Worm (Caenorhabditis elegans) whole organism, L2 larva: ENCODE measurements around the gene ubh-2.

ENCODE experiments used
- C34F6.9 ChIP-seq: fragments of 150-350 bp; optimal IDR thresholded peaks from 2 replicates; lab custom pipeline; 2014; ENCODE audit warnings: missing biosample characterization, missing genetic modification characterization
- F13H6.1 ChIP-seq: sonication (generic microtip); optimal IDR thresholded peaks from 2 replicates; lab custom pipeline; 2016; ENCODE audit warnings: missing genetic modification characterization, missing compliant biosample characterization
- R02D3.7 ChIP-seq: fragments of 150-350 bp; optimal IDR thresholded peaks from 2 replicates; lab custom pipeline; 2014; ENCODE audit warnings: missing biosample characterization, missing genetic modification characterization
- Y55F3AM.14 ChIP-seq: fragments of 200-800 bp; sonication (Bioruptor generic); optimal IDR thresholded peaks from 2 replicates; lab custom pipeline; 2018; ENCODE audit warnings: mild to moderate bottlenecking, missing genetic modification characterization, missing compliant biosample characterization
- alr-1 ChIP-seq: fragments of 150-350 bp; optimal IDR thresholded peaks from 2 replicates; lab custom pipeline; 2014; ENCODE audit warnings: missing biosample characterization, missing genetic modification characterization
- aly-2 ChIP-seq: fragments of 150-350 bp; optimal IDR thresholded peaks from 2 replicates; lab custom pipeline; 2014; ENCODE audit warnings: missing biosample characterization, missing genetic modification characterization
- blmp-1 ChIP-seq: sonication (generic microtip); optimal IDR thresholded peaks from 2 replicates; lab custom pipeline; 2017; ENCODE audit warnings: missing genetic modification characterization, mild to moderate bottlenecking, missing compliant biosample characterization, antibody characterized with exemption, moderate library complexity; ENCODE audit not compliant: insufficient read depth
- ceh-16 ChIP-seq: fragments of 150-350 bp; optimal IDR thresholded peaks from 2 replicates; lab custom pipeline; 2014; ENCODE audit warnings: missing biosample characterization, missing genetic modification characterization
- crh-2 ChIP-seq: sonication (generic microtip); optimal IDR thresholded peaks from 2 replicates; lab custom pipeline; 2017; ENCODE audit warnings: missing biosample characterization, missing genetic modification characterization
- dmd-4 ChIP-seq: sonication (generic microtip); optimal IDR thresholded peaks from 2 replicates; lab custom pipeline; 2017; ENCODE audit warnings: missing biosample characterization, missing genetic modification characterization
- egl-27 ChIP-seq: sonication (generic microtip); optimal IDR thresholded peaks from 3 replicates; lab custom pipeline; 2017; ENCODE audit warnings: missing biosample characterization, missing genetic modification reagents, missing genetic modification characterization
- elt-3 ChIP-seq: sonication (generic microtip); optimal IDR thresholded peaks from 2 replicates; lab custom pipeline; 2017; ENCODE audit warnings: missing biosample characterization, missing genetic modification characterization
- fos-1 ChIP-seq: fragments of 150-350 bp; optimal IDR thresholded peaks from 2 replicates; lab custom pipeline; 2014; ENCODE audit warnings: missing biosample characterization, missing genetic modification characterization
- gmeb-1 ChIP-seq: fragments of 150-350 bp; optimal IDR thresholded peaks from 2 replicates; lab custom pipeline; 2014; ENCODE audit warnings: missing biosample characterization, missing genetic modification characterization
- lin-11 ChIP-seq: fragments of 150-350 bp; sonication (generic microtip); optimal IDR thresholded peaks from 2 replicates; lab custom pipeline; 2014; ENCODE audit warnings: missing biosample characterization, missing genetic modification characterization, inconsistent platforms, mixed read lengths
- lin-13 ChIP-seq: fragments of 150-350 bp; optimal IDR thresholded peaks from 2 replicates; lab custom pipeline; 2014; ENCODE audit warnings: missing biosample characterization, missing genetic modification reagents, missing genetic modification characterization
- lin-39 ChIP-seq: fragments of 150-350 bp; optimal IDR thresholded peaks from 2 replicates; lab custom pipeline; 2014; ENCODE audit warnings: missing biosample characterization, missing genetic modification reagents, missing genetic modification characterization
- mab-5 ChIP-seq: fragments of 150-350 bp; optimal IDR thresholded peaks from 2 replicates; lab custom pipeline; 2014; ENCODE audit warnings: missing biosample characterization, missing genetic modification characterization
- mbf-1 ChIP-seq: sonication (generic microtip); optimal IDR thresholded peaks from 2 replicates; lab custom pipeline; 2017; ENCODE audit warnings: missing biosample characterization, missing genetic modification characterization
- nhr-12 ChIP-seq: fragments of 150-350 bp; optimal IDR thresholded peaks from 2 replicates; lab custom pipeline; 2014; ENCODE audit warnings: missing biosample characterization, missing genetic modification characterization
- nhr-129 ChIP-seq: fragments of 150-350 bp; optimal IDR thresholded peaks from 2 replicates; lab custom pipeline; 2014; ENCODE audit warnings: missing biosample characterization, missing genetic modification characterization
- nhr-21 ChIP-seq: fragments of 150-350 bp; optimal IDR thresholded peaks from 2 replicates; lab custom pipeline; 2014; ENCODE audit warnings: missing biosample characterization, missing genetic modification characterization
- nhr-25 ChIP-seq: fragments of 150-350 bp; sonication (generic microtip); optimal IDR thresholded peaks from 3 replicates; lab custom pipeline; 2014; ENCODE audit warnings: missing biosample characterization, missing genetic modification characterization
- nhr-77 ChIP-seq: fragments of 150-350 bp; optimal IDR thresholded peaks from 2 replicates; lab custom pipeline; 2014; ENCODE audit warnings: missing biosample characterization, missing genetic modification characterization
- peb-1 ChIP-seq: fragments of 150-350 bp; optimal IDR thresholded peaks from 2 replicates; lab custom pipeline; 2014; ENCODE audit warnings: missing biosample characterization, missing genetic modification characterization
- sem-4 ChIP-seq: fragments of 150-350 bp; optimal IDR thresholded peaks from 2 replicates; lab custom pipeline; 2014; ENCODE audit warnings: missing biosample characterization, missing genetic modification reagents, missing genetic modification characterization
- sma-3 ChIP-seq: sonication (generic microtip); optimal IDR thresholded peaks from 2 replicates; lab custom pipeline; 2016; ENCODE audit warnings: missing genetic modification reagents, missing genetic modification characterization, missing compliant biosample characterization
- sma-9 ChIP-seq, 2 experiments: fragments of 150-350 bp in 1 of 2; sonication (generic microtip) in 1 of 2; optimal IDR thresholded peaks; 2 replicates each; lab custom pipeline; 2014 to 2016; ENCODE audit warnings: missing genetic modification characterization in 2 of 2, mild to moderate bottlenecking in 1 of 2, missing biosample characterization in 1 of 2, missing compliant biosample characterization in 1 of 2, missing genetic modification reagents in 1 of 2, moderate library complexity in 1 of 2
- snpc-4 ChIP-seq: fragments of 150-350 bp; optimal IDR thresholded peaks from 2 replicates; lab custom pipeline; 2014; ENCODE audit warnings: missing biosample characterization, missing genetic modification characterization
- unc-39 ChIP-seq: fragments of 150-350 bp; optimal IDR thresholded peaks from 2 replicates; lab custom pipeline; 2014; ENCODE audit warnings: missing biosample characterization, missing genetic modification characterization
- unc-55 ChIP-seq: fragments of 150-350 bp; sonication (generic microtip); optimal IDR thresholded peaks from 3 replicates; lab custom pipeline; 2014; ENCODE audit warnings: missing biosample characterization, missing genetic modification reagents, missing genetic modification characterization
- unc-62 ChIP-seq: fragments of 150-350 bp; optimal IDR thresholded peaks from 2 replicates; lab custom pipeline; 2014; ENCODE audit warnings: missing biosample characterization, missing genetic modification reagents, missing genetic modification characterization
- zag-1 ChIP-seq: fragments of 150-350 bp; optimal IDR thresholded peaks from 2 replicates; lab custom pipeline; 2014; ENCODE audit warnings: missing biosample characterization, missing genetic modification characterization
- ztf-1 ChIP-seq: fragments of 200-800 bp; sonication (Bioruptor generic); conservative IDR thresholded peaks from 2 replicates; pipeline ENCODE4 v1.3.6; 2022; ENCODE audit warnings: missing genetic modification characterization, missing compliant biosample characterization
- ztf-11 ChIP-seq: sonication (generic microtip); optimal IDR thresholded peaks from 2 replicates; lab custom pipeline; 2017; ENCODE audit warnings: missing biosample characterization, missing genetic modification characterization
- ztf-4 ChIP-seq: fragments of 150-350 bp; optimal IDR thresholded peaks from 2 replicates; lab custom pipeline; 2014; ENCODE audit warnings: missing biosample characterization, missing genetic modification characterization

The ubh-2 gene

DNA sequence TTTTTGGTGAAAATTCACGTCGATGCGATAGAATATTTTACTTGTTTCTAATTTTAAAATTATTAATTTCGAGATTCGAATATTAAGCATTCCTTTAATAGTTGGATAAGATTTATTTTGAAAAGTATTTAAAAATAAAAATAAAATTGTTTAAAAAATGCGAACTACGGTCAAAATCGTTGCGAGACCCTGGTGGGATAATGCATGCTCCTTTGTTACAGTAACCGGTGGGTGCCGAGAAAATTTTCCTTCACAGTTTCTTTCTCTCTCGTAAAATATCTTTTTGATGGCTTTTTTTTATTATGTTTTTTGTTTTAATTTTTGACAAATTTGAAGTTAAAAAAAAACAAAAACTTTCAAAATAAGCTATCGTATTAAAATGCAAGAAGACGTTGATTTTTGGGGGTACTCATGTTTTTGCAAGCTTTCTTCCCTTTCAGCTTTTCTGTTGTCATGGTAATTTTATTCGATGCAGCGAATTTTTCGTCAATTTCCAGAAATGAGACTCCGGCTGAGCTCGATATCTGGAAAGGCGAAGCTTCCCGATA, 12.9 kb downstream of the ubh-2 start, which contains the start of gene dgtr-1:
dgtr-1 (plus strand) TSS at position 498 of the 548 bp plus-strand sequence.
- TF ChIP-seq aly-2 (no peak), egl-27 (tag; lab: Kevin White, UChicago) (no peak), R02D3.7 (tag; lab: Kevin White, UChicago) (no peak), fos-1 (no peak), alr-1 (tag; lab: Kevin White, UChicago) (no peak), gmeb-1 (tag; lab: Kevin White, UChicago) (no peak), mbf-1 (tag; lab: Kevin White, UChicago) (no peak), elt-3 (tag; lab: Kevin White, UChicago) (no peak), nhr-129 (no peak), lin-11 (tag; lab: Kevin White, UChicago) (no peak), nhr-21 (tag; lab: Kevin White, UChicago) (no peak), snpc-4 (no peak), nhr-25 (no peak), dmd-4 (no peak), zag-1 (tag; lab: Kevin White, UChicago) (no peak), blmp-1 (tag; lab: Kevin White, UChicago) (no peak), lin-39 (no peak)

DNA sequence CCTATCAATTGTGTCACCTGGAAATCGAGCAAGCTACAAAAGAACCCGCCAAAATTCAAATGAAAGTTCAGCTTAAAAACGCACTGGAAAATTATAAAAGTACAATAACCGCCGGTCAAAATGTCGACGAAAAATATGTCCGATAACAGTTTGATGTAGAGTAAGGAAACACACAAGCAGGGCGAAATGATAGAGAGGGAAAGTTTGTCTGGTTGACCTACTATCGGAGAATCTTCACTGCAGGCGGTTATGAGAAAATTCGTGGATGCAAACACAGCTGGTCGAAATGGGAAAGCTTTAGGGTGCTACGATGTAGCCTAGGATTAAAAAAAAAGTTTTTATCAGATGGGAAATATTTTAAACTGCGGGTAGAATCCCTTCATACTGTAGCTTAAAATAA, 14.3 kb downstream of the ubh-2 start:
- peak; percentile 18 for TF ChIP-seq fos-1
- TF ChIP-seq elt-3 (tag; lab: Kevin White, UChicago), result no peak

DNA sequence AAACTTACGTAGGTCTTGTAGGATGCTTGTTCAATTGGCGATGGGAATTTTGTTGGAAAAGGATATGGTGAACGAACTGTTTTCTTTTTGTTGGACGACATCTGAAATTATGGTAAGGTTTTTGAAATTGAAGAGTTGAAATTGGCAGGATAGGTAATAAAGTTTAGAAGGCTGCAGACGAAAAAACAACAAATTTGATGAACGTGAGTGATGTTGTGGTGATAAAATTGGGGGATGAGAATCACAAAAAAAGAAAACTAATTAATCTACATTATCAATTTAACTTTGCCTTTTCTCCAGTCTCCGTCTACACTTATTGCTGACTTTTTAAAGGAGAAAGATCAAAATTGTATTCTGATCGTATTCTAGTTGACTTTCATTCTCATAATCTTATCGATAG, 15.8 kb downstream of the ubh-2 start, which contains the start of gene cpt-6:
cpt-6 (minus strand) TSS at position 101 of the 400 bp plus-strand sequence.
- TF ChIP-seq F13H6.1 (tag; lab: Kevin White, UChicago) (no peak), unc-62 (GFP tag; lab: Kevin White, UChicago) (no peak), blmp-1 (tag; lab: Kevin White, UChicago) (no peak), ztf-11 (tag; lab: Kevin White, UChicago) (no peak), nhr-77 (tag; lab: Kevin White, UChicago) (no peak), mbf-1 (tag; lab: Kevin White, UChicago) (no peak), sem-4 (tag; lab: Kevin White, UChicago) (no peak), sma-3 (GFP tag; lab: Kevin White, UChicago) (no peak), ztf-4 (tag; lab: Kevin White, UChicago) (no peak), ztf-1 (no peak), gmeb-1 (tag; lab: Kevin White, UChicago) (no peak)
- TF ChIP-seq, all 48 proteins: peak for 0

DNA sequence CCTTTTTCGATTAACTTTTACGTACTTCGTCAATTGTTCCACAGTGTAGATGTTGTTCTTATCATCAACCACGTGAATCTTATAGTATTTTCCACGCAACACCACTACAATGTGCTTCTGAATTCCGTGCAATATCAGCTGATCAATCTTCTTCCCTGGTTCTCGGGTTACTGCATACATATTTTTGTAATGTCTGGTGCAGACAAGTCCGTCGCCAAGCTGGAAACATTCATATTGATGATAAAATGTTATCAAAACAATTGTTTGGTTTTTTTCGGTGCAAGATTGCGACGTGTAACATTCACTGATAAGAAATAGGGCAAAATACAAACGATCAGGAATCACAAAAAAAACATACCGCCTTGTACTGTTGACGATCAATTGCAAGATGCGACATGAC, 17.1 kb downstream of the ubh-2 start:
- no peak for TF ChIP-seq R02D3.7 (tag; lab: Kevin White, UChicago)
- TF ChIP-seq mab-5, result no peak
- TF ChIP-seq ceh-16 (tag; lab: Kevin White, UChicago), result no peak
- TF ChIP-seq dmd-4, result no peak
- TF ChIP-seq ztf-1, result no peak
- no peak for TF ChIP-seq lin-13 (GFP tag; lab: Kevin White, UChicago)
- no peak for TF ChIP-seq egl-27 (tag; lab: Kevin White, UChicago)
- peak; percentile 60 for TF ChIP-seq crh-2
- peak; percentile 39 for TF ChIP-seq sma-9 (GFP tag; optimal IDR thresholded peaks at IDR 0.05; lab: Kevin White, UChicago)
- no peak for TF ChIP-seq sma-9 (tag; optimal IDR thresholded peaks at IDR 0.05; lab: Kevin White, UChicago)
- no peak for TF ChIP-seq peb-1 (tag; lab: Kevin White, UChicago)
- TF ChIP-seq fos-1, result peak; percentile 47
- no peak for TF ChIP-seq unc-55 (GFP tag; lab: Kevin White, UChicago)
- no peak for TF ChIP-seq Y55F3AM.14
- no peak for TF ChIP-seq lin-39
- no peak for TF ChIP-seq ztf-4 (tag; lab: Kevin White, UChicago)
- no peak for TF ChIP-seq unc-39 (tag; lab: Kevin White, UChicago)
- TF ChIP-seq nhr-12 (tag; lab: Kevin White, UChicago), result no peak
- no peak for TF ChIP-seq sma-3 (GFP tag; lab: Kevin White, UChicago)
- no peak for TF ChIP-seq C34F6.9 (tag; lab: Kevin White, UChicago)
